Fruit fly (Drosophila melanogaster) whole organism, embryonic: ENCODE data around the gene CG15764.

Source experiments
- Bteb2 ChIP-seq: fragments of 200-800 bp; sonication (Bioruptor generic); optimal IDR thresholded peaks from 2 replicates; lab custom pipeline; 2016; ENCODE audit warnings: missing biosample characterization, missing genetic modification characterization
- CG10366 ChIP-seq: fragments of 200-800 bp; sonication (Bioruptor generic); IDR thresholded peaks from 2 replicates; pipeline ENCODE4 v1.3.6; 2022; ENCODE audit warnings: missing biosample characterization, missing genetic modification characterization
- CG10431 ChIP-seq: fragments of 200-800 bp; sonication (Bioruptor generic); optimal IDR thresholded peaks from 3 replicates; lab custom pipeline; 2018; ENCODE audit warnings: missing biosample characterization, mild to moderate bottlenecking, missing genetic modification characterization
- CG10462 ChIP-seq: fragments of 200-800 bp; sonication (Bioruptor generic); optimal IDR thresholded peaks from 2 replicates; lab custom pipeline; 2016; ENCODE audit warnings: missing biosample characterization, missing genetic modification characterization
- CG10959 ChIP-seq: fragments of 200-800 bp; sonication (Bioruptor generic); IDR thresholded peaks from 2 replicates; pipeline ENCODE4 v1.3.6; 2022; ENCODE audit warnings: missing biosample characterization, missing genetic modification characterization
- CG11723 ChIP-seq: fragments of 200-800 bp; sonication (Bioruptor generic); optimal IDR thresholded peaks from 2 replicates; lab custom pipeline; 2017; ENCODE audit warnings: missing biosample characterization, mild to moderate bottlenecking, missing genetic modification characterization
- CG12071 ChIP-seq: fragments of 200-800 bp; sonication (Bioruptor generic); optimal IDR thresholded peaks from 3 replicates; lab custom pipeline; 2018; ENCODE audit warnings: missing biosample characterization, mild to moderate bottlenecking, missing genetic modification characterization
- CG12942 ChIP-seq: fragments of 200-800 bp; sonication (Bioruptor generic); optimal IDR thresholded peaks from 3 replicates; lab custom pipeline; 2016; ENCODE audit warnings: missing biosample characterization, missing genetic modification characterization
- CG13296 ChIP-seq: fragments of 200-800 bp; sonication (Bioruptor generic); optimal IDR thresholded peaks from 3 replicates; lab custom pipeline; 2018; ENCODE audit warnings: missing biosample characterization, mild to moderate bottlenecking, missing genetic modification characterization
- CG14441 ChIP-seq: fragments of 200-800 bp; sonication (Bioruptor generic); IDR thresholded peaks from 2 replicates; pipeline ENCODE4 v1.3.6; 2022; ENCODE audit warnings: missing biosample characterization, missing genetic modification characterization
- CG15601 ChIP-seq: fragments of 200-800 bp; sonication (Bioruptor generic); optimal IDR thresholded peaks from 3 replicates; lab custom pipeline; 2019; ENCODE audit warnings: missing biosample characterization, mild to moderate bottlenecking, missing genetic modification characterization, moderate library complexity
- CG1647 ChIP-seq: fragments of 200-800 bp; sonication (Bioruptor generic); optimal IDR thresholded peaks from 3 replicates; lab custom pipeline; 2016; ENCODE audit warnings: missing biosample characterization, missing genetic modification characterization
- CG17912 ChIP-seq: fragments of 200-800 bp; sonication (Bioruptor generic); optimal IDR thresholded peaks from 2 replicates; lab custom pipeline; 2018; ENCODE audit warnings: missing biosample characterization, mild to moderate bottlenecking, missing genetic modification characterization
- CG30020 ChIP-seq: fragments of 200-800 bp; optimal IDR thresholded peaks from 2 replicates; lab custom pipeline; 2019; ENCODE audit warnings: missing biosample characterization, mild to moderate bottlenecking, missing genetic modification characterization, moderate library complexity
- CG32767 ChIP-seq: fragments of 200-800 bp; sonication (Bioruptor generic); IDR thresholded peaks from 2 replicates; pipeline ENCODE4 v1.3.6; 2022; ENCODE audit warnings: missing biosample characterization, missing genetic modification characterization
- CG33557 ChIP-seq: fragments of 200-800 bp; sonication (Bioruptor generic); optimal IDR thresholded peaks from 2 replicates; lab custom pipeline; 2019; ENCODE audit warnings: missing biosample characterization, mild to moderate bottlenecking, missing genetic modification characterization, moderate library complexity
- CG42726 ChIP-seq: fragments of 200-800 bp; sonication (Bioruptor generic); IDR thresholded peaks from 2 replicates; pipeline ENCODE4 v1.3.6; 2022; ENCODE audit warnings: missing biosample characterization, missing genetic modification characterization; ENCODE audit not compliant: partially characterized antibody
- CG4328 ChIP-seq: fragments of 200-800 bp; sonication (Bioruptor generic); optimal IDR thresholded peaks from 3 replicates; lab custom pipeline; 2017; ENCODE audit warnings: missing biosample characterization, missing genetic modification reagents, missing genetic modification characterization
- CG4404 ChIP-seq: fragments of 200-800 bp; sonication (Bioruptor generic); IDR thresholded peaks from 2 replicates; pipeline ENCODE4 v1.3.6; 2022; ENCODE audit warnings: missing biosample characterization, missing genetic modification characterization
- CG4854 ChIP-seq: fragments of 200-800 bp; sonication (Bioruptor generic); optimal IDR thresholded peaks from 2 replicates; lab custom pipeline; 2016; ENCODE audit warnings: missing biosample characterization, missing genetic modification characterization, inconsistent platforms
- CG6813 ChIP-seq: fragments of 200-800 bp; sonication (Bioruptor generic); optimal IDR thresholded peaks from 2 replicates; lab custom pipeline; 2017; ENCODE audit warnings: missing biosample characterization, missing genetic modification characterization, mild to moderate bottlenecking, moderate library complexity, missing genetic modification reagents
- CG7357 ChIP-seq: fragments of 200-800 bp; sonication (Bioruptor generic); IDR thresholded peaks from 3 replicates; pipeline ENCODE4 v1.3.6; 2022; ENCODE audit warnings: missing biosample characterization, missing genetic modification characterization
- CG7556 ChIP-seq: fragments of 200-800 bp; sonication (Bioruptor generic); optimal IDR thresholded peaks from 2 replicates; lab custom pipeline; 2017; ENCODE audit warnings: missing biosample characterization, mild to moderate bottlenecking, missing genetic modification characterization
- CG7963 ChIP-seq: fragments of 200-800 bp; sonication (Bioruptor generic); IDR thresholded peaks from 3 replicates; pipeline ENCODE4 v1.3.6; 2022; ENCODE audit warnings: missing biosample characterization, missing genetic modification characterization; ENCODE audit not compliant: partially characterized antibody
- D ChIP-seq, 2 experiments: fragments of 200-800 bp in 1 of 2; fragments of >200 bp in 1 of 2; sonication (Bioruptor generic) in 1 of 2; optimal IDR thresholded peaks; 2 replicates in 1 of 2; 3 replicates in 1 of 2; lab custom pipeline; 2017; ENCODE audit warnings: mild to moderate bottlenecking in 1 of 2, missing biosample characterization in 1 of 2, missing genetic modification characterization in 1 of 2, missing genetic modification reagents in 1 of 2
- D19A ChIP-seq: fragments of 200-800 bp; optimal IDR thresholded peaks from 3 replicates; lab custom pipeline; 2019; ENCODE audit warnings: missing biosample characterization, mild to moderate bottlenecking, missing genetic modification characterization, moderate library complexity
- Deaf1 ChIP-seq: fragments of 200-800 bp; optimal IDR thresholded peaks from 3 replicates; lab custom pipeline; 2019; ENCODE audit warnings: missing biosample characterization, mild to moderate bottlenecking, missing genetic modification characterization, moderate library complexity
- Drgx ChIP-seq: fragments of 200-800 bp; sonication (Bioruptor generic); IDR thresholded peaks from 2 replicates; pipeline ENCODE4 v1.3.6; 2022; ENCODE audit warnings: missing biosample characterization, missing genetic modification characterization
- HLH4C ChIP-seq: fragments of 200-800 bp; sonication (Bioruptor generic); IDR thresholded peaks from 3 replicates; pipeline ENCODE4 v1.3.6; 2022; ENCODE audit warnings: missing biosample characterization, missing genetic modification characterization; ENCODE audit not compliant: partially characterized antibody
- HmgZ ChIP-seq: fragments of 200-800 bp; sonication (Bioruptor generic); optimal IDR thresholded peaks from 2 replicates; lab custom pipeline; 2018; ENCODE audit warnings: missing biosample characterization, mild to moderate bottlenecking, missing genetic modification characterization
- MESR4 ChIP-seq: fragments of 200-800 bp; sonication (Bioruptor generic); optimal IDR thresholded peaks from 2 replicates; lab custom pipeline; 2018; ENCODE audit warnings: missing biosample characterization, mild to moderate bottlenecking, missing genetic modification characterization, moderate library complexity
- MTF-1 ChIP-seq: fragments of 200-800 bp; sonication (Bioruptor generic); optimal IDR thresholded peaks from 2 replicates; lab custom pipeline; 2018; ENCODE audit warnings: missing biosample characterization, mild to moderate bottlenecking, missing genetic modification characterization, borderline replicate concordance
- Scr ChIP-seq: fragments of 200-800 bp; sonication (Bioruptor generic); IDR thresholded peaks from 2 replicates; pipeline ENCODE4 v1.3.6; 2022; ENCODE audit warnings: missing biosample characterization, missing genetic modification characterization; ENCODE audit not compliant: partially characterized antibody
- YL-1 ChIP-seq: fragments of 200-800 bp; sonication (Bioruptor generic); optimal IDR thresholded peaks from 3 replicates; lab custom pipeline; 2017; ENCODE audit warnings: missing biosample characterization, mild to moderate bottlenecking, missing genetic modification characterization
- ac ChIP-seq: fragments of 200-800 bp; sonication (Bioruptor generic); optimal IDR thresholded peaks from 3 replicates; lab custom pipeline; 2017; ENCODE audit warnings: missing biosample characterization, mild to moderate bottlenecking, missing genetic modification characterization
- ase ChIP-seq: fragments of 200-800 bp; sonication (Bioruptor generic); IDR thresholded peaks from 3 replicates; pipeline ENCODE4 v1.3.6; 2022; ENCODE audit warnings: missing biosample characterization, missing genetic modification characterization
- chn ChIP-seq: fragments of 200-800 bp; sonication (Bioruptor generic); optimal IDR thresholded peaks from 2 replicates; lab custom pipeline; 2016; ENCODE audit warnings: missing biosample characterization, missing genetic modification characterization
- dan ChIP-seq: fragments of 200-800 bp; sonication (Bioruptor generic); IDR thresholded peaks from 2 replicates; pipeline ENCODE4 v1.3.6; 2022; ENCODE audit warnings: missing biosample characterization, missing genetic modification characterization
- hkb ChIP-seq, 2 experiments: fragments of 200-800 bp in 1 of 2; fragments of >200 bp in 1 of 2; sonication (Bioruptor generic) in 1 of 2; IDR thresholded peaks in 1 of 2; optimal IDR thresholded peaks in 1 of 2; 2 replicates each; pipeline versions ENCODE4 v1.3.6 to Lab custom; 2017 to 2022; ENCODE audit warnings: missing biosample characterization in 1 of 2, missing genetic modification characterization in 1 of 2
- mirr ChIP-seq: fragments of 200-800 bp; sonication (Bioruptor generic); optimal IDR thresholded peaks from 3 replicates; lab custom pipeline; 2018; ENCODE audit warnings: missing biosample characterization, mild to moderate bottlenecking, missing genetic modification characterization
- oc ChIP-seq: fragments of 200-800 bp; sonication (Bioruptor generic); optimal IDR thresholded peaks from 2 replicates; lab custom pipeline; 2018; ENCODE audit warnings: missing biosample characterization, mild to moderate bottlenecking, missing genetic modification characterization, moderate library complexity
- org-1 ChIP-seq: fragments of 200-800 bp; sonication (Bioruptor generic); optimal IDR thresholded peaks from 2 replicates; lab custom pipeline; 2017; ENCODE audit warnings: missing biosample characterization, missing genetic modification characterization
- repo ChIP-seq: fragments of 200-800 bp; sonication (Bioruptor generic); optimal IDR thresholded peaks from 2 replicates; lab custom pipeline; 2016; ENCODE audit warnings: missing biosample characterization, missing genetic modification characterization
- sens-2 ChIP-seq: fragments of 200-800 bp; sonication (Bioruptor generic); IDR thresholded peaks from 2 replicates; pipeline ENCODE4 v1.3.6; 2022; ENCODE audit warnings: missing biosample characterization, missing genetic modification characterization
- seq ChIP-seq: fragments of 200-800 bp; sonication (Bioruptor generic); IDR thresholded peaks from 2 replicates; pipeline ENCODE4 v1.3.6; 2022; ENCODE audit warnings: missing biosample characterization, missing genetic modification characterization
- sima ChIP-seq: fragments of 200-800 bp; sonication (Bioruptor generic); optimal IDR thresholded peaks from 2 replicates; lab custom pipeline; 2016; ENCODE audit warnings: missing biosample characterization, missing genetic modification characterization
- sna ChIP-seq: fragments of 200-800 bp; sonication (Bioruptor generic); IDR thresholded peaks from 2 replicates; pipeline ENCODE4 v1.3.6; 2022; ENCODE audit warnings: missing biosample characterization, missing genetic modification characterization; ENCODE audit not compliant: partially characterized antibody
- sr ChIP-seq: fragments of 200-800 bp; sonication (Bioruptor generic); IDR thresholded peaks from 3 replicates; pipeline ENCODE4 v1.3.6; 2022; ENCODE audit warnings: missing biosample characterization, missing genetic modification characterization
- vnd ChIP-seq: fragments of 200-800 bp; sonication (Bioruptor generic); IDR thresholded peaks from 3 replicates; pipeline ENCODE4 v1.3.6; 2022; ENCODE audit warnings: missing biosample characterization, missing genetic modification characterization; ENCODE audit not compliant: partially characterized antibody
- zf30C ChIP-seq: fragments of 200-800 bp; sonication (Bioruptor generic); optimal IDR thresholded peaks from 3 replicates; lab custom pipeline; 2018; ENCODE audit warnings: missing biosample characterization, mild to moderate bottlenecking, missing genetic modification characterization

CG15764 gene

DNA sequence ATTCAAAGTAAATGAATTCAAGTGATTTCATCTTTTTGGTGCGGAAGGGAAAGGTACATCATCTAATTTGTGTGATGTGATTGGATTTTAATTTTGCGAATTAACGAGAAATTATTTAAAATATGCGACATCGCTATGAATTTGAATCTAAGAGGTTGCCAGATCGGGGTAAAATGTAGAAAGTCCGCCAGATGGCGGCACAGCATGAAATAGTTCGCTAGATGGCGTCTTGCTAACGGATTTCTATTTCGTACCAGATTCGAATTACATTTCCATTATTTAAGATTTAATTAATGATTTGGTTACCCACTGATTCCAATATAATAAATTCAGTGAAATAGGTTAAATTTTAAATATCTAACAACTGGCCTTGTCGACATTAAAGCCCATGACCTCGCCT, 14.5 kb downstream of the CG15764 start (continued):
- no peak for TF ChIP-seq HLH4C (GFP tag; lab: Robert Waterston, UW)
- TF ChIP-seq Deaf1 (tag; lab: Kevin White, UChicago), result no peak
- 0 out of 2 replicates have a peak, but pooled peaks have one; percentile 46 for TF ChIP-seq CG14441 (GFP tag; lab: Robert Waterston, UW)
- peak; percentile 56 for TF ChIP-seq MTF-1 (GFP tag; lab: Kevin White, UChicago)
- TF ChIP-seq vnd (GFP tag; lab: Robert Waterston, UW), result no peak
- no peak for TF ChIP-seq Scr
- no peak for TF ChIP-seq org-1 (GFP tag; lab: Kevin White, UChicago)
- TF ChIP-seq dan (GFP tag; lab: Robert Waterston, UW), result no peak
- TF ChIP-seq CG4328 (GFP tag; lab: Kevin White, UChicago), result no peak
- no peak for TF ChIP-seq ase
- no peak for TF ChIP-seq CG13296 (GFP tag; lab: Kevin White, UChicago)
- no peak for TF ChIP-seq CG10431
- TF ChIP-seq zf30C (GFP tag; lab: Kevin White, UChicago), result no peak
- no peak for TF ChIP-seq sima (GFP tag; lab: Kevin White, UChicago)
- peak; percentile 79; the same call in 1 of the 2 replicates for TF ChIP-seq CG42726 (GFP tag; lab: Robert Waterston, UW)
- TF ChIP-seq hkb (optimal IDR thresholded peaks at IDR 0.05; lab: Kevin White, UChicago), result no peak
- 0 out of 2 replicates have a peak, but pooled peaks have one; percentile 26 for TF ChIP-seq hkb (GFP tag; IDR thresholded peaks at IDR 0.05; lab: Robert Waterston, UW)
- TF ChIP-seq CG4404 (GFP tag; lab: Robert Waterston, UW), result no peak
- no peak for TF ChIP-seq Drgx (GFP tag; lab: Robert Waterston, UW)
- no peak for TF ChIP-seq ac
- TF ChIP-seq seq (GFP tag; lab: Robert Waterston, UW), result no peak
- no peak for TF ChIP-seq CG7556 (GFP tag; lab: Kevin White, UChicago)
- TF ChIP-seq D19A (tag; lab: Kevin White, UChicago), result no peak
- TF ChIP-seq repo (GFP tag; lab: Kevin White, UChicago), result peak; percentile 10
- no peak for TF ChIP-seq CG33557 (GFP tag; lab: Kevin White, UChicago)
- no peak for TF ChIP-seq CG1647 (GFP tag; lab: Kevin White, UChicago)
- TF ChIP-seq HmgZ (tag; lab: Kevin White, UChicago), result peak; percentile 62
- no peak for TF ChIP-seq CG12071 (GFP tag; lab: Kevin White, UChicago)
- TF ChIP-seq YL-1 (GFP tag; lab: Kevin White, UChicago), result no peak
- TF ChIP-seq CG6813, result no peak
- TF ChIP-seq CG10959 (GFP tag; lab: Robert Waterston, UW), result no peak
- 0 out of 3 replicates have a peak, but pooled peaks have one; percentile 25 for TF ChIP-seq CG7963 (GFP tag; lab: Robert Waterston, UW)
- TF ChIP-seq mirr, result no peak
- TF ChIP-seq CG17912 (GFP tag; lab: Kevin White, UChicago), result peak; percentile 70
- TF ChIP-seq sr, result no peak
- TF ChIP-seq CG10366 (GFP tag; lab: Robert Waterston, UW), result no peak
- no peak for TF ChIP-seq CG10462
- TF ChIP-seq MESR4 (GFP tag; lab: Kevin White, UChicago), result no peak
- TF ChIP-seq CG11723 (GFP tag; lab: Kevin White, UChicago), result no peak
- TF ChIP-seq CG32767 (GFP tag; lab: Robert Waterston, UW), result no peak
- no peak for TF ChIP-seq CG7357 (GFP tag; lab: Robert Waterston, UW)
- peak; percentile 9 for TF ChIP-seq chn (GFP tag; lab: Kevin White, UChicago)
- TF ChIP-seq Bteb2 (GFP tag; lab: Kevin White, UChicago), result no peak
- TF ChIP-seq sens-2 (GFP tag; lab: Robert Waterston, UW), result no peak
- no peak for TF ChIP-seq CG15601 (tag; lab: Kevin White, UChicago)
- TF ChIP-seq CG30020 (tag; lab: Kevin White, UChicago), result no peak
- no peak for TF ChIP-seq oc (tag; lab: Kevin White, UChicago)
- TF ChIP-seq D (optimal IDR thresholded peaks at IDR 0.05; lab: Kevin White, UChicago), result no peak
- TF ChIP-seq D (GFP tag; optimal IDR thresholded peaks at IDR 0.05; lab: Kevin White, UChicago), result no peak
- peak; percentile 13 for TF ChIP-seq CG4854 (GFP tag; lab: Kevin White, UChicago)
- no peak for TF ChIP-seq sna (GFP tag; lab: Robert Waterston, UW)
- TF ChIP-seq CG12942 (GFP tag; lab: Kevin White, UChicago), result no peak
